Fruit fly (Drosophila melanogaster) whole organism, embryonic: ENCODE data around the gene CG14400.
A peak's percentile ranks its signal among the peaks of the same experiment; 100 is the strongest.

Source experiments
- Antp ChIP-seq: fragments of 200-800 bp; sonication (Bioruptor generic); optimal IDR thresholded peaks from 3 replicates; lab custom pipeline; 2016; ENCODE audit warnings: missing biosample characterization, missing genetic modification characterization
- Atf-2 ChIP-seq: fragments of 200-800 bp; sonication (Bioruptor generic); optimal IDR thresholded peaks from 2 replicates; lab custom pipeline; 2016; ENCODE audit warnings: missing biosample characterization, missing genetic modification characterization
- Blimp-1 ChIP-seq: fragments of 200-800 bp; sonication (Bioruptor generic); optimal IDR thresholded peaks from 3 replicates; lab custom pipeline; 2018; ENCODE audit warnings: missing biosample characterization, missing genetic modification characterization, mild to moderate bottlenecking, moderate library complexity, missing genetic modification reagents
- C15 ChIP-seq: fragments of 200-800 bp; sonication (Bioruptor generic); IDR thresholded peaks from 3 replicates; pipeline ENCODE4 v1.3.6; 2022; ENCODE audit warnings: missing biosample characterization, missing genetic modification characterization
- CG1024 ChIP-seq: fragments of 200-800 bp; sonication (Bioruptor generic); IDR thresholded peaks from 2 replicates; pipeline ENCODE4 v1.3.6; 2022; ENCODE audit warnings: missing biosample characterization, missing genetic modification characterization
- CG12219 ChIP-seq: fragments of 200-800 bp; sonication (Bioruptor generic); optimal IDR thresholded peaks from 3 replicates; lab custom pipeline; 2018; ENCODE audit warnings: missing biosample characterization, mild to moderate bottlenecking, missing genetic modification characterization
- CG12299 ChIP-seq: fragments of 200-800 bp; sonication (Bioruptor generic); optimal IDR thresholded peaks from 2 replicates; lab custom pipeline; 2018; ENCODE audit warnings: missing biosample characterization, mild to moderate bottlenecking, missing genetic modification characterization
- CG12942 ChIP-seq: fragments of 200-800 bp; sonication (Bioruptor generic); optimal IDR thresholded peaks from 3 replicates; lab custom pipeline; 2016; ENCODE audit warnings: missing biosample characterization, missing genetic modification characterization
- CG13296 ChIP-seq: fragments of 200-800 bp; sonication (Bioruptor generic); optimal IDR thresholded peaks from 3 replicates; lab custom pipeline; 2018; ENCODE audit warnings: missing biosample characterization, mild to moderate bottlenecking, missing genetic modification characterization
- CG13894 ChIP-seq: fragments of 200-800 bp; sonication (Bioruptor generic); optimal IDR thresholded peaks from 3 replicates; lab custom pipeline; 2018; ENCODE audit warnings: missing biosample characterization, mild to moderate bottlenecking, missing genetic modification characterization, moderate library complexity
- CG1529 ChIP-seq: fragments of 200-800 bp; sonication (Bioruptor generic); optimal IDR thresholded peaks from 3 replicates; lab custom pipeline; 2018; ENCODE audit warnings: missing biosample characterization, missing genetic modification characterization
- CG17612 ChIP-seq: fragments of 200-800 bp; sonication (Bioruptor generic); IDR thresholded peaks from 2 replicates; pipeline ENCODE4 v1.3.6; 2022; ENCODE audit warnings: missing biosample characterization, missing genetic modification characterization
- CG18262 ChIP-seq: fragments of 200-800 bp; optimal IDR thresholded peaks from 3 replicates; lab custom pipeline; 2019; ENCODE audit warnings: missing biosample characterization, mild to moderate bottlenecking, missing genetic modification characterization, moderate library complexity
- CG18599 ChIP-seq: fragments of 200-800 bp; sonication (Bioruptor generic); optimal IDR thresholded peaks from 3 replicates; lab custom pipeline; 2017; ENCODE audit warnings: missing biosample characterization, missing genetic modification characterization, mild to moderate bottlenecking, moderate library complexity, missing genetic modification reagents
- CG3838 ChIP-seq: fragments of 200-800 bp; sonication (Bioruptor generic); optimal IDR thresholded peaks from 3 replicates; lab custom pipeline; 2016; ENCODE audit warnings: missing biosample characterization, missing genetic modification characterization
- CG4328 ChIP-seq: fragments of 200-800 bp; sonication (Bioruptor generic); optimal IDR thresholded peaks from 3 replicates; lab custom pipeline; 2017; ENCODE audit warnings: missing biosample characterization, missing genetic modification reagents, missing genetic modification characterization
- CG4424 ChIP-seq: fragments of 200-800 bp; sonication (Bioruptor generic); optimal IDR thresholded peaks from 3 replicates; lab custom pipeline; 2016; ENCODE audit warnings: missing biosample characterization, missing genetic modification characterization
- CkIIα-i1 ChIP-seq: fragments of 200-800 bp; sonication (Bioruptor generic); IDR thresholded peaks from 2 replicates; pipeline ENCODE4 v1.3.6; 2022; ENCODE audit warnings: missing biosample characterization, missing genetic modification characterization
- Deaf1 ChIP-seq: fragments of 200-800 bp; optimal IDR thresholded peaks from 3 replicates; lab custom pipeline; 2019; ENCODE audit warnings: missing biosample characterization, mild to moderate bottlenecking, missing genetic modification characterization, moderate library complexity
- Dll ChIP-seq: fragments of 200-800 bp; sonication (Bioruptor generic); IDR thresholded peaks from 4 replicates; pipeline ENCODE4 v1.3.6; 2022; ENCODE audit warnings: missing biosample characterization, missing genetic modification characterization; ENCODE audit not compliant: partially characterized antibody
- HLHmδ ChIP-seq: fragments of 200-800 bp; sonication (Bioruptor generic); optimal IDR thresholded peaks from 2 replicates; lab custom pipeline; 2018; ENCODE audit warnings: missing biosample characterization, mild to moderate bottlenecking, missing genetic modification characterization, moderate library complexity
- Hmr ChIP-seq: fragments of 200-800 bp; sonication (Bioruptor generic); optimal IDR thresholded peaks from 3 replicates; lab custom pipeline; 2017; ENCODE audit warnings: mild to moderate bottlenecking, missing biosample characterization, missing genetic modification reagents, missing genetic modification characterization
- Max ChIP-seq: fragments of 200-800 bp; sonication (Bioruptor generic); optimal IDR thresholded peaks from 2 replicates; lab custom pipeline; 2016; ENCODE audit warnings: missing biosample characterization, mild to moderate bottlenecking, missing genetic modification characterization
- Med ChIP-seq: fragments of 200-800 bp; sonication (Bioruptor generic); peaks from one replicate; lab custom pipeline; 2016; ENCODE audit warnings: missing biosample characterization, missing genetic modification characterization, mild to moderate bottlenecking, inconsistent platforms, moderate library complexity
- Meics ChIP-seq: fragments of 200-800 bp; sonication (Bioruptor generic); optimal IDR thresholded peaks from 2 replicates; lab custom pipeline; 2017; ENCODE audit warnings: missing biosample characterization, mild to moderate bottlenecking, missing genetic modification characterization
- Mes4 ChIP-seq: fragments of 200-800 bp; sonication (Bioruptor generic); optimal IDR thresholded peaks from 2 replicates; lab custom pipeline; 2016; ENCODE audit warnings: missing biosample characterization, missing genetic modification characterization
- NC2β ChIP-seq: fragments of 200-800 bp; sonication (Bioruptor generic); optimal IDR thresholded peaks from 2 replicates; lab custom pipeline; 2016; ENCODE audit warnings: missing biosample characterization, missing genetic modification characterization
- Nf-YC ChIP-seq: fragments of 200-800 bp; optimal IDR thresholded peaks from 3 replicates; lab custom pipeline; 2019; ENCODE audit warnings: missing biosample characterization, mild to moderate bottlenecking, missing genetic modification characterization, moderate library complexity
- PHDP ChIP-seq: fragments of 200-800 bp; sonication (Bioruptor generic); optimal IDR thresholded peaks from 3 replicates; lab custom pipeline; 2018; ENCODE audit warnings: missing biosample characterization, mild to moderate bottlenecking, missing genetic modification characterization, moderate library complexity
- Pdp1 ChIP-seq, 2 experiments: fragments of 200-800 bp; sonication (Bioruptor generic); optimal IDR thresholded peaks; 3 replicates each; lab custom pipeline; 2016; ENCODE audit warnings: missing biosample characterization in 2 of 2, missing genetic modification characterization in 2 of 2, mild to moderate bottlenecking in 1 of 2, moderate library complexity in 1 of 2
- TFAM ChIP-seq: fragments of 200-800 bp; sonication (Bioruptor generic); optimal IDR thresholded peaks from 2 replicates; lab custom pipeline; 2017; ENCODE audit warnings: missing biosample characterization, missing genetic modification characterization, inconsistent platforms
- Trl ChIP-seq, 3 experiments: fragments of >200 bp in 2 of 3; fragments of 200-800 bp in 1 of 3; sonication (Bioruptor generic) in 1 of 3; optimal IDR thresholded peaks; 2 replicates in 1 of 3; 3 replicates in 2 of 3; lab custom pipeline; 2016 to 2017; ENCODE audit warnings: missing biosample characterization in 1 of 3, missing genetic modification characterization in 1 of 3
- cas ChIP-seq: fragments of 200-800 bp; sonication (Bioruptor generic); IDR thresholded peaks from 2 replicates; pipeline ENCODE4 v1.3.6; 2022; ENCODE audit warnings: missing biosample characterization, missing genetic modification characterization
- cato ChIP-seq: fragments of 200-800 bp; sonication (Bioruptor generic); optimal IDR thresholded peaks from 2 replicates; lab custom pipeline; 2016; ENCODE audit warnings: missing biosample characterization, missing genetic modification characterization, borderline replicate concordance
- caup ChIP-seq: fragments of 200-800 bp; sonication (Bioruptor generic); optimal IDR thresholded peaks from 3 replicates; lab custom pipeline; 2017; ENCODE audit warnings: missing biosample characterization, mild to moderate bottlenecking, missing genetic modification characterization, moderate library complexity; ENCODE audit not compliant: severe bottlenecking
- crol ChIP-seq: fragments of 200-800 bp; sonication (Bioruptor generic); IDR thresholded peaks from 2 replicates; pipeline ENCODE4 v1.3.6; 2022; ENCODE audit warnings: missing biosample characterization, missing genetic modification characterization
- danr ChIP-seq: fragments of 200-800 bp; sonication (Bioruptor generic); IDR thresholded peaks from 2 replicates; pipeline ENCODE4 v1.3.6; 2022; ENCODE audit warnings: missing biosample characterization, missing genetic modification characterization
- fd96Cb ChIP-seq: fragments of 200-800 bp; sonication (Bioruptor generic); optimal IDR thresholded peaks from 2 replicates; lab custom pipeline; 2018; ENCODE audit warnings: missing biosample characterization, mild to moderate bottlenecking, missing genetic modification characterization, moderate library complexity
- ham ChIP-seq: fragments of 200-800 bp; sonication (Bioruptor generic); IDR thresholded peaks from 2 replicates; pipeline ENCODE4 v1.3.6; 2022; ENCODE audit warnings: missing biosample characterization, missing genetic modification characterization
- lab ChIP-seq: fragments of 200-800 bp; sonication (Bioruptor generic); optimal IDR thresholded peaks from 3 replicates; lab custom pipeline; 2017; ENCODE audit warnings: missing biosample characterization, missing genetic modification characterization, mild to moderate bottlenecking, moderate library complexity, missing genetic modification reagents
- lmd ChIP-seq: fragments of 200-800 bp; sonication (Bioruptor generic); IDR thresholded peaks from 2 replicates; pipeline ENCODE4 v1.3.6; 2022; ENCODE audit warnings: missing biosample characterization, missing genetic modification characterization
- luna ChIP-seq: fragments of 200-800 bp; sonication (Bioruptor generic); optimal IDR thresholded peaks from 2 replicates; lab custom pipeline; 2016; ENCODE audit warnings: missing biosample characterization, missing genetic modification characterization
- org-1 ChIP-seq: fragments of 200-800 bp; sonication (Bioruptor generic); optimal IDR thresholded peaks from 2 replicates; lab custom pipeline; 2017; ENCODE audit warnings: missing biosample characterization, missing genetic modification characterization
- scrt ChIP-seq: fragments of 200-800 bp; sonication (Bioruptor generic); optimal IDR thresholded peaks from 2 replicates; lab custom pipeline; 2018; ENCODE audit warnings: missing biosample characterization, mild to moderate bottlenecking, missing genetic modification characterization, moderate library complexity
- seq ChIP-seq: fragments of 200-800 bp; sonication (Bioruptor generic); IDR thresholded peaks from 2 replicates; pipeline ENCODE4 v1.3.6; 2022; ENCODE audit warnings: missing biosample characterization, missing genetic modification characterization
- sisA ChIP-seq: fragments of 200-800 bp; sonication (Bioruptor generic); IDR thresholded peaks from 2 replicates; pipeline ENCODE4 v1.3.6; 2022; ENCODE audit warnings: missing biosample characterization, missing genetic modification characterization
- sna ChIP-seq: fragments of 200-800 bp; sonication (Bioruptor generic); IDR thresholded peaks from 2 replicates; pipeline ENCODE4 v1.3.6; 2022; ENCODE audit warnings: missing biosample characterization, missing genetic modification characterization; ENCODE audit not compliant: partially characterized antibody
- tap ChIP-seq: fragments of 200-800 bp; optimal IDR thresholded peaks from 3 replicates; lab custom pipeline; 2019; ENCODE audit warnings: missing biosample characterization, mild to moderate bottlenecking, missing genetic modification characterization, moderate library complexity
- unpg ChIP-seq: fragments of 200-800 bp; sonication (Bioruptor generic); optimal IDR thresholded peaks from 3 replicates; lab custom pipeline; 2018; ENCODE audit warnings: missing biosample characterization, mild to moderate bottlenecking, missing genetic modification characterization, moderate library complexity
- vvl ChIP-seq: fragments of 200-800 bp; sonication (Bioruptor generic); IDR thresholded peaks from 2 replicates; pipeline ENCODE4 v1.3.6; 2022; ENCODE audit warnings: missing biosample characterization, missing genetic modification characterization
- yki ChIP-seq: fragments of >200 bp; optimal IDR thresholded peaks from 3 replicates; lab custom pipeline; 2018
- zf30C ChIP-seq: fragments of 200-800 bp; sonication (Bioruptor generic); optimal IDR thresholded peaks from 3 replicates; lab custom pipeline; 2018; ENCODE audit warnings: missing biosample characterization, mild to moderate bottlenecking, missing genetic modification characterization

Gene CG14400

dm6 chr2L:20840462-20841038 is 17.1 kb downstream of the CG14400 start, which contains the start of gene CG31676 (continued):
- TF ChIP-seq CG1024 (GFP tag; lab: Robert Waterston, UW) (no peak), caup (GFP tag; lab: Kevin White, UChicago) (peak; percentile 56), Antp (no peak), PHDP (tag; lab: Kevin White, UChicago) (peak; percentile 30), Mes4 (GFP tag; lab: Kevin White, UChicago) (no peak), seq (GFP tag; lab: Robert Waterston, UW) (no peak), Nf-YC (no peak), CG4328 (peak; percentile 16), danr (GFP tag; lab: Robert Waterston, UW) (no peak), lab (GFP tag; lab: Kevin White, UChicago) (peak; percentile 53), scrt (GFP tag; lab: Kevin White, UChicago) (no peak), sna (no peak), lmd (GFP tag; lab: Robert Waterston, UW) (no peak), ham (no peak), CG13296 (GFP tag; lab: Kevin White, UChicago) (peak; percentile 48), org-1 (GFP tag; lab: Kevin White, UChicago) (no peak), Hmr (GFP tag; lab: Kevin White, UChicago) (peak; percentile 53), yki (no peak), CG1529 (GFP tag; lab: Kevin White, UChicago) (no peak), CG18599 (GFP tag; lab: Kevin White, UChicago) (peak; percentile 47), Atf-2 (no peak), CG13894 (tag; lab: Kevin White, UChicago) (no peak), Trl (optimal IDR thresholded peaks at IDR 0.05; lab: Kevin White, UChicago) (peak; percentile 5 to 15), Trl (GFP tag; optimal IDR thresholded peaks at IDR 0.05; lab: Kevin White, UChicago) (no peak), CG18262 (tag; lab: Kevin White, UChicago) (no peak), C15 (no peak), CG12942 (GFP tag; lab: Kevin White, UChicago) (no peak), unpg (GFP tag; lab: Kevin White, UChicago) (no peak), vvl (no peak), CG12219 (peak; percentile 34), CkIIα-i1 (GFP tag; lab: Robert Waterston, UW) (no peak), HLHmδ (GFP tag; lab: Kevin White, UChicago) (peak; percentile 1), luna (GFP tag; lab: Kevin White, UChicago) (peak; percentile 46), Meics (GFP tag; lab: Kevin White, UChicago) (peak; percentile 52), CG17612 (GFP tag; lab: Robert Waterston, UW) (0 out of 2 replicates have a peak, but pooled peaks have one; percentile 23), Med (peak; percentile 78), Pdp1 (GFP tag; optimal IDR thresholded peaks at IDR 0.05; lab: Kevin White, UChicago) (no peak), cato (GFP tag; lab: Kevin White, UChicago) (no peak), CG3838 (GFP tag; lab: Kevin White, UChicago) (no peak), Deaf1 (tag; lab: Kevin White, UChicago) (peak; percentile 41)

- TF ChIP-seq zf30C (GFP tag; lab: Kevin White, UChicago) (no peak), Dll (GFP tag; lab: Robert Waterston, UW) (no peak), tap (no peak), crol (GFP tag; lab: Robert Waterston, UW) (no peak), sisA (GFP tag; lab: Robert Waterston, UW) (no peak), TFAM (GFP tag; lab: Kevin White, UChicago) (no peak), yki (no peak), fd96Cb (tag; lab: Kevin White, UChicago) (no peak), CG4424 (GFP tag; lab: Kevin White, UChicago) (no peak), NC2β (no peak), CG12299 (tag; lab: Kevin White, UChicago) (no peak), cas (GFP tag; lab: Robert Waterston, UW) (no peak), Max (GFP tag; lab: Kevin White, UChicago) (no peak), Blimp-1 (GFP tag; lab: Kevin White, UChicago) (peak; percentile 26)
Observed at dm6 chr2L:20840006-20840405, 17.7 kb downstream of the CG14400 start.
